Worm (Caenorhabditis elegans) whole organism, L2 larva: Measurements from ENCODE around the gene T03E6.8.

Experiments used
- F13H6.1 ChIP-seq: sonication (generic microtip); optimal IDR thresholded peaks from 2 replicates; lab custom pipeline; 2016; ENCODE audit warnings: missing genetic modification characterization, missing compliant biosample characterization
- R02D3.7 ChIP-seq: fragments of 150-350 bp; optimal IDR thresholded peaks from 2 replicates; lab custom pipeline; 2014; ENCODE audit warnings: missing biosample characterization, missing genetic modification characterization
- ZK546.5 ChIP-seq: sonication (generic microtip); optimal IDR thresholded peaks from 2 replicates; lab custom pipeline; 2017; ENCODE audit warnings: missing biosample characterization, missing genetic modification characterization
- aly-2 ChIP-seq: fragments of 150-350 bp; optimal IDR thresholded peaks from 2 replicates; lab custom pipeline; 2014; ENCODE audit warnings: missing biosample characterization, missing genetic modification characterization
- ama-1 ChIP-seq: fragments of 150-350 bp; optimal IDR thresholded peaks from 2 replicates; lab custom pipeline; 2018; ENCODE audit warnings: inconsistent platforms
- blmp-1 ChIP-seq: sonication (generic microtip); optimal IDR thresholded peaks from 2 replicates; lab custom pipeline; 2017; ENCODE audit warnings: missing genetic modification characterization, mild to moderate bottlenecking, missing compliant biosample characterization, antibody characterized with exemption, moderate library complexity; ENCODE audit not compliant: insufficient read depth
- ceh-82 ChIP-seq: fragments of 150-350 bp; optimal IDR thresholded peaks from 2 replicates; lab custom pipeline; 2014; ENCODE audit warnings: missing biosample characterization, missing genetic modification characterization
- dmd-4 ChIP-seq: sonication (generic microtip); optimal IDR thresholded peaks from 2 replicates; lab custom pipeline; 2017; ENCODE audit warnings: missing biosample characterization, missing genetic modification characterization
- egl-27 ChIP-seq: sonication (generic microtip); optimal IDR thresholded peaks from 3 replicates; lab custom pipeline; 2017; ENCODE audit warnings: missing biosample characterization, missing genetic modification reagents, missing genetic modification characterization
- elt-3 ChIP-seq: sonication (generic microtip); optimal IDR thresholded peaks from 2 replicates; lab custom pipeline; 2017; ENCODE audit warnings: missing biosample characterization, missing genetic modification characterization
- fos-1 ChIP-seq: fragments of 150-350 bp; optimal IDR thresholded peaks from 2 replicates; lab custom pipeline; 2014; ENCODE audit warnings: missing biosample characterization, missing genetic modification characterization
- gmeb-1 ChIP-seq: fragments of 150-350 bp; optimal IDR thresholded peaks from 2 replicates; lab custom pipeline; 2014; ENCODE audit warnings: missing biosample characterization, missing genetic modification characterization
- lin-13 ChIP-seq: fragments of 150-350 bp; optimal IDR thresholded peaks from 2 replicates; lab custom pipeline; 2014; ENCODE audit warnings: missing biosample characterization, missing genetic modification reagents, missing genetic modification characterization
- lsy-2 ChIP-seq, 2 experiments: fragments of 150-350 bp in 1 of 2; sonication (generic microtip) in 1 of 2; optimal IDR thresholded peaks; 2 replicates each; lab custom pipeline; 2014 to 2017; ENCODE audit warnings: missing biosample characterization in 2 of 2, missing genetic modification characterization in 2 of 2
- mab-5 ChIP-seq: fragments of 150-350 bp; optimal IDR thresholded peaks from 2 replicates; lab custom pipeline; 2014; ENCODE audit warnings: missing biosample characterization, missing genetic modification characterization
- mbf-1 ChIP-seq: sonication (generic microtip); optimal IDR thresholded peaks from 2 replicates; lab custom pipeline; 2017; ENCODE audit warnings: missing biosample characterization, missing genetic modification characterization
- mdl-1 ChIP-seq, 2 experiments: fragments of 150-350 bp in 1 of 2; sonication (generic microtip) in 1 of 2; optimal IDR thresholded peaks; 2 replicates each; lab custom pipeline; 2017; ENCODE audit warnings: missing biosample characterization in 2 of 2, missing genetic modification characterization in 2 of 2
- nhr-10 ChIP-seq: sonication (generic microtip); optimal IDR thresholded peaks from 2 replicates; lab custom pipeline; 2017; ENCODE audit warnings: missing biosample characterization, missing genetic modification characterization
- nhr-12 ChIP-seq: fragments of 150-350 bp; optimal IDR thresholded peaks from 2 replicates; lab custom pipeline; 2014; ENCODE audit warnings: missing biosample characterization, missing genetic modification characterization
- nhr-21 ChIP-seq: fragments of 150-350 bp; optimal IDR thresholded peaks from 2 replicates; lab custom pipeline; 2014; ENCODE audit warnings: missing biosample characterization, missing genetic modification characterization
- nhr-23 ChIP-seq: fragments of 150-350 bp; optimal IDR thresholded peaks from 2 replicates; lab custom pipeline; 2014; ENCODE audit warnings: missing biosample characterization, missing genetic modification reagents, missing genetic modification characterization
- nhr-237 ChIP-seq: fragments of 150-350 bp; optimal IDR thresholded peaks from 2 replicates; lab custom pipeline; 2014; ENCODE audit warnings: missing biosample characterization, missing genetic modification characterization
- nhr-25 ChIP-seq: fragments of 150-350 bp; sonication (generic microtip); optimal IDR thresholded peaks from 3 replicates; lab custom pipeline; 2014; ENCODE audit warnings: missing biosample characterization, missing genetic modification characterization
- nhr-77 ChIP-seq: fragments of 150-350 bp; optimal IDR thresholded peaks from 2 replicates; lab custom pipeline; 2014; ENCODE audit warnings: missing biosample characterization, missing genetic modification characterization
- sem-4 ChIP-seq: fragments of 150-350 bp; optimal IDR thresholded peaks from 2 replicates; lab custom pipeline; 2014; ENCODE audit warnings: missing biosample characterization, missing genetic modification reagents, missing genetic modification characterization
- skn-1 ChIP-seq: sonication (generic microtip); optimal IDR thresholded peaks from 2 replicates; lab custom pipeline; 2017; ENCODE audit warnings: missing biosample characterization, missing genetic modification characterization
- sma-3 ChIP-seq: sonication (generic microtip); optimal IDR thresholded peaks from 2 replicates; lab custom pipeline; 2016; ENCODE audit warnings: missing genetic modification reagents, missing genetic modification characterization, missing compliant biosample characterization
- sma-9 ChIP-seq, 2 experiments: fragments of 150-350 bp in 1 of 2; sonication (generic microtip) in 1 of 2; optimal IDR thresholded peaks; 2 replicates each; lab custom pipeline; 2014 to 2016; ENCODE audit warnings: missing genetic modification characterization in 2 of 2, mild to moderate bottlenecking in 1 of 2, missing biosample characterization in 1 of 2, missing compliant biosample characterization in 1 of 2, missing genetic modification reagents in 1 of 2, moderate library complexity in 1 of 2
- snpc-4 ChIP-seq: fragments of 150-350 bp; optimal IDR thresholded peaks from 2 replicates; lab custom pipeline; 2014; ENCODE audit warnings: missing biosample characterization, missing genetic modification characterization
- unc-39 ChIP-seq: fragments of 150-350 bp; optimal IDR thresholded peaks from 2 replicates; lab custom pipeline; 2014; ENCODE audit warnings: missing biosample characterization, missing genetic modification characterization
- unc-55 ChIP-seq: fragments of 150-350 bp; sonication (generic microtip); optimal IDR thresholded peaks from 3 replicates; lab custom pipeline; 2014; ENCODE audit warnings: missing biosample characterization, missing genetic modification reagents, missing genetic modification characterization
- zag-1 ChIP-seq: fragments of 150-350 bp; optimal IDR thresholded peaks from 2 replicates; lab custom pipeline; 2014; ENCODE audit warnings: missing biosample characterization, missing genetic modification characterization
- ztf-1 ChIP-seq: fragments of 200-800 bp; sonication (Bioruptor generic); conservative IDR thresholded peaks from 2 replicates; pipeline ENCODE4 v1.3.6; 2022; ENCODE audit warnings: missing genetic modification characterization, missing compliant biosample characterization
- ztf-4 ChIP-seq: fragments of 150-350 bp; optimal IDR thresholded peaks from 2 replicates; lab custom pipeline; 2014; ENCODE audit warnings: missing biosample characterization, missing genetic modification characterization

The T03E6.8 gene

DNA sequence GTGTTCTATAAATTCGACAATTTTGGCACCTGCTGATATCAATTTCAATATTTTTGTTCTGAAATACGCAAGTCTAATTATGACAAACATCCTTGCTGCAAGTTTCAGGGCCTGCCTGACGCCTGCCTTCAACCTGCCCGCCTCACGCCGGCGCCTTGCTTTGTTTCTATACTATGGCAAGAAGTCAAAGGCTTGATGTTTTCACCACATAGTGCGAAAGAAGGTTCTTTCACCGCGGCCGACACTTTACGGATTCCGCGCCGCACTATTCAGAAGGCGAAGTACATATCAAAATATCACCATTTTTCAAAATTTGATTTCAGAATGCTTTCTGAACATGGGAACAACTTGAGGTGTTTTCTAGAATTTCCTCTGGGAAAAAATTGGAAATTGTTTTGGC, 13.5 kb downstream of the T03E6.8 start:
- TF ChIP-seq R02D3.7 (tag; lab: Kevin White, UChicago) (no peak), nhr-237 (tag; lab: Kevin White, UChicago) (no peak), ztf-4 (tag; lab: Kevin White, UChicago) (no peak), snpc-4 (tag; lab: Kevin White, UChicago) (no peak), gmeb-1 (no peak), ceh-82 (tag; lab: Kevin White, UChicago) (no peak), nhr-10 (tag; lab: Kevin White, UChicago) (no peak), blmp-1 (tag; lab: Kevin White, UChicago) (no peak)

DNA sequence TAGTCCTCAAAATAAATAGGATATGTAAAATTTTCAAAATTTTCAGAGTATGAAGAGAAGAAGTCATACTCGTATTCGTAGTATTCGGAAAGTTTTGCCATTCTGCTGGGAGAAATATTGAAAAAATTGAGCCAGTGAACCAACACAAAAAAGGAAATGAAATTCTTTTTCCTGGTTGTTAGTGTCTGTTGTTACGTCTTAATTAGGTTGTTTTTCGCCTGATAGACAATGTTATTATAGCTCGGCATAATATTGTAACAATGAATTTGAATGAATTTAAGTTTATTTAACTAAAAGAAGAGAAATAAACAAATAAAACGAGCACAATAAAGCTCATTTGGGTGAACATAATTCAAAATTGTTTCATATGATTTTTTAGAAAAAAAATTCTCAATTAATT, 14.6 kb downstream of the T03E6.8 start, which contains the start of gene srw-73:
Gene srw-73, minus strand, starts transcription at position 101 of the 400 bp plus-strand sequence.
- no peak for TF ChIP-seq aly-2 (tag; lab: Kevin White, UChicago)
- no peak for TF ChIP-seq zag-1
- TF ChIP-seq ama-1 (lab: Kevin White, UChicago) = no peak
- TF ChIP-seq ztf-1 (GFP tag; lab: Robert Waterston, UW) = no peak
- TF ChIP-seq mbf-1 (tag; lab: Kevin White, UChicago) = no peak
- TF ChIP-seq nhr-12 = no peak
- TF ChIP-seq nhr-23 = no peak
- no peak for TF ChIP-seq mdl-1 (tag; optimal IDR thresholded peaks at IDR 0.05; lab: Kevin White, UChicago)
- no peak for TF ChIP-seq egl-27
- no peak for TF ChIP-seq lsy-2 (tag; optimal IDR thresholded peaks at IDR 0.05; lab: Kevin White, UChicago)
- TF ChIP-seq sem-4 = no peak
- no peak for TF ChIP-seq sma-9 (GFP tag; optimal IDR thresholded peaks at IDR 0.05; lab: Kevin White, UChicago)
- TF ChIP-seq sma-9 (tag; optimal IDR thresholded peaks at IDR 0.05; lab: Kevin White, UChicago) = no peak
- TF ChIP-seq F13H6.1 (tag; lab: Kevin White, UChicago) = no peak
- no peak for TF ChIP-seq unc-39 (tag; lab: Kevin White, UChicago)
- no peak for TF ChIP-seq lin-13 (GFP tag; lab: Kevin White, UChicago)
- TF ChIP-seq fos-1 (tag; lab: Kevin White, UChicago) = no peak
- TF ChIP-seq mab-5 (tag; lab: Kevin White, UChicago) = no peak
- TF ChIP-seq elt-3 = no peak
- TF ChIP-seq, all 48 proteins: peak for 0

ce11 chrV:16582973-16583372, 20.0 kb downstream of the T03E6.8 start, which contains the start of gene str-150:
Gene str-150, plus strand, starts transcription at chrV:16583273.
- TF ChIP-seq nhr-237 (tag; lab: Kevin White, UChicago) (no peak), F13H6.1 (tag; lab: Kevin White, UChicago) (no peak), dmd-4 (tag; lab: Kevin White, UChicago) (no peak), mab-5 (tag; lab: Kevin White, UChicago) (no peak), sma-3 (GFP tag; lab: Kevin White, UChicago) (no peak), unc-55 (GFP tag; lab: Kevin White, UChicago) (no peak), R02D3.7 (tag; lab: Kevin White, UChicago) (no peak), ama-1 (lab: Kevin White, UChicago) (no peak), ztf-1 (GFP tag; lab: Robert Waterston, UW) (no peak), unc-39 (tag; lab: Kevin White, UChicago) (no peak), mdl-1 (tag; optimal IDR thresholded peaks at IDR 0.05; lab: Kevin White, UChicago) (no peak), sma-9 (GFP tag; optimal IDR thresholded peaks at IDR 0.05; lab: Kevin White, UChicago) (no peak), sma-9 (tag; optimal IDR thresholded peaks at IDR 0.05; lab: Kevin White, UChicago) (no peak), ZK546.5 (tag; lab: Kevin White, UChicago) (no peak)
- TF ChIP-seq, all 48 proteins: peak for 0

DNA sequence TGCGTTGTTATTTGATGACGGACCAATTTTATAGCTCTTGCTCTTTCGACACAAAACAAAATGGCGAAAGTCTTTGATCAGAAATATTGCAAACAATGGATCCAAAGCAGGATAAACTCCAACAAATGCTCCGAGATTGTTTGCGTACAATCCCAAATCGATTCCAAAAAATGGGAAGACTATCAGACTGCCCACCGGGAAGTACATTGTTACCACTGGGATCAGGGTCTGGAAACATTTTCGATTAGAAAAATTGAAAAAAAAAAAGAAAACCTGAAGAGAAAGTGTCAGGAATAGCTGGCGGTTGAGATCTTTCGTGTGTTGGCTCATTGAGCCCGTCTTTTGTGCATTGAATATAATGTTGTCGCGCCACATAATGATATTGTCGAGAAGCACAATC, 21.9 kb downstream of the T03E6.8 start:
- no peak for TF ChIP-seq unc-39 (tag; lab: Kevin White, UChicago)
- no peak for TF ChIP-seq sma-3 (GFP tag; lab: Kevin White, UChicago)
- TF ChIP-seq nhr-21 (tag; lab: Kevin White, UChicago) = no peak
- no peak for TF ChIP-seq skn-1 (tag; lab: Kevin White, UChicago)
- TF ChIP-seq ama-1 (lab: Kevin White, UChicago) = no peak
- TF ChIP-seq F13H6.1 (tag; lab: Kevin White, UChicago) = no peak
- TF ChIP-seq nhr-25 (tag; lab: Kevin White, UChicago) = no peak

DNA sequence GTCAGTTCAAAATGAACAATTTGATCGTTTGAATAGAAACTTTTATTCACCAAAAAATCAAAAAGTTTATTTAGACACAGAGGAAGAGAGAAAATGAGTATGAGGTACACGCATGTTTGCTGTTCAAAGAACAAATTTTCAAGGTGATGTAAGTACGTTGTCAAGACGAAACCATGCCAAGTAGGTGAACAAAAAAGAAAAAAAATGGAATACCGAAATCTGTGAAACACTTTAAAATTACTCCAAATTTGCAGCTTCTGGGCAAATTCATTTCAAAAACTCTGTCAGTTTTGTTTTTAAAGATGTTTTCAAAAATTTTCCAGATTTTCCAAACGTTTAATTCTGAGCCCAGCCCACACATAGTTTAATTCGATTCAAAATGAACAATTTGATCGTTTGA, 22.6 kb downstream of the T03E6.8 start, which contains the start of gene nhr-271:
Gene nhr-271, minus strand, starts transcription at position 101 of the 400 bp plus-strand sequence.
- TF ChIP-seq nhr-25 (tag; lab: Kevin White, UChicago) = no peak
- no peak for TF ChIP-seq mdl-1 (tag; optimal IDR thresholded peaks at IDR 0.05; lab: Kevin White, UChicago)
- no peak for TF ChIP-seq nhr-77
